Worm (Caenorhabditis elegans) whole organism, late embryonic: Measurements from ENCODE around the gene tag-18.

Experiments used
- elt-2 ChIP-seq: sonication (generic microtip); optimal IDR thresholded peaks from 2 replicates; lab custom pipeline; 2016; ENCODE audit warnings: missing genetic modification reagents, missing genetic modification characterization, missing compliant biosample characterization
- hlh-13 ChIP-seq: fragments of 200-800 bp; sonication (Bioruptor generic); optimal IDR thresholded peaks from 2 replicates; lab custom pipeline; 2018; ENCODE audit warnings: mild to moderate bottlenecking, missing genetic modification characterization, missing compliant biosample characterization
- hlh-30 ChIP-seq: sonication (generic microtip); optimal IDR thresholded peaks from 2 replicates; lab custom pipeline; 2017; ENCODE audit warnings: antibody characterized with exemption, missing genetic modification characterization, missing compliant biosample characterization; ENCODE audit not compliant: insufficient read depth
- hlh-6 ChIP-seq: sonication (generic microtip); optimal IDR thresholded peaks from 2 replicates; lab custom pipeline; 2016; ENCODE audit warnings: missing genotype, missing genetic modification characterization, missing compliant biosample characterization
- madf-2 ChIP-seq: sonication (generic microtip); optimal IDR thresholded peaks from 2 replicates; lab custom pipeline; 2017; ENCODE audit warnings: missing genetic modification characterization, missing compliant biosample characterization
- pha-4 ChIP-seq: fragments of 150-350 bp; optimal IDR thresholded peaks from 2 replicates; lab custom pipeline; 2018; ENCODE audit warnings: missing biosample characterization, missing genetic modification reagents, missing genetic modification characterization
- pqm-1 ChIP-seq: sonication (generic microtip); optimal IDR thresholded peaks from 2 replicates; lab custom pipeline; 2016; ENCODE audit warnings: missing genetic modification characterization, missing compliant biosample characterization
- rnt-1 ChIP-seq: sonication (generic microtip); optimal IDR thresholded peaks from 2 replicates; lab custom pipeline; 2016; ENCODE audit warnings: missing genetic modification characterization, missing compliant biosample characterization
- syd-9 ChIP-seq: sonication (generic microtip); optimal IDR thresholded peaks from 2 replicates; lab custom pipeline; 2016; ENCODE audit warnings: mild to moderate bottlenecking, missing genetic modification characterization, moderate library complexity, missing compliant biosample characterization
- ztf-16 ChIP-seq: sonication (generic microtip); optimal IDR thresholded peaks from 2 replicates; lab custom pipeline; 2017; ENCODE audit warnings: missing genetic modification characterization, missing compliant biosample characterization

DNA sequence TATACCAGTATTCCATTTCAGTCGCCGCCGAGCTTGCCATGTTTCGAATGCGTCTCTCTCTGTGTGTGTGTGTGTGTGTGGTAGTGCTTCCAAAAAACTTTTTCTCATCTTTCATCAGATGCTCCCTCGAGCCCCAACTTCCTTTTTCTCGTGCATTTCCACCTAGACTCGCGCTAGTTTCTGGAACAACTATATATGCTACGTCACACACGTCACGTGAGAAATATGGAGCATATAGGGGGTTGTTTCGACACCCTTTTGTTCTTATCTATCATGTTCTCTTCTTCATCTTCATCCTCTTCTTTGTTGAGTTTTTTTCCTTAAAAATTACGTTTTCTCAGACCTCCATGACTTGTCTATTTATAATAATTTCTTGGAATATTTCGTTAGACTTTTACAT lies 28.5 kb downstream of the tag-18 start:
- TF ChIP-seq syd-9 (tag; lab: Kevin White, UChicago) (no peak), pqm-1 (tag; lab: Kevin White, UChicago) (no peak), rnt-1 (tag; lab: Kevin White, UChicago) (no peak), ztf-16 (tag; lab: Kevin White, UChicago) (no peak), hlh-6 (tag; lab: Kevin White, UChicago) (no peak), hlh-30 (no peak), hlh-13 (no peak), elt-2 (tag; lab: Kevin White, UChicago) (no peak), pha-4 (tag; lab: Kevin White, UChicago) (no peak), madf-2 (no peak)
